Worm (Caenorhabditis elegans) whole organism, L3 larva: ENCODE measurements around the gene elpc-2.
A peak's percentile ranks its signal among the peaks of the same experiment; 100 is the strongest.

ENCODE experiments used
- R02D3.7 ChIP-seq: fragments of 150-350 bp; optimal IDR thresholded peaks from 2 replicates; lab custom pipeline; 2014; ENCODE audit warnings: missing biosample characterization, missing genetic modification characterization
- ZK546.5 ChIP-seq: sonication (generic microtip); optimal IDR thresholded peaks from 2 replicates; lab custom pipeline; 2017; ENCODE audit warnings: missing biosample characterization, missing genetic modification characterization
- aly-2 ChIP-seq: fragments of 150-350 bp; optimal IDR thresholded peaks from 2 replicates; lab custom pipeline; 2014; ENCODE audit warnings: missing biosample characterization, missing genetic modification characterization
- ama-1 ChIP-seq: fragments of 150-350 bp; optimal IDR thresholded peaks from 2 replicates; lab custom pipeline; 2018
- ceh-16 ChIP-seq: sonication (generic microtip); optimal IDR thresholded peaks from 2 replicates; lab custom pipeline; 2017; ENCODE audit warnings: missing biosample characterization, missing genetic modification characterization
- ceh-28 ChIP-seq: fragments of 150-350 bp; optimal IDR thresholded peaks from 2 replicates; lab custom pipeline; 2014; ENCODE audit warnings: missing biosample characterization, missing genetic modification reagents, missing genetic modification characterization
- ceh-9 ChIP-seq: sonication (generic microtip); optimal IDR thresholded peaks from 2 replicates; lab custom pipeline; 2018; ENCODE audit warnings: missing biosample characterization, missing genetic modification characterization
- daf-12 ChIP-seq: fragments of 150-350 bp; optimal IDR thresholded peaks from 2 replicates; lab custom pipeline; 2014; ENCODE audit warnings: missing biosample characterization, missing genetic modification reagents, missing genetic modification characterization
- egl-27 ChIP-seq: sonication (generic microtip); optimal IDR thresholded peaks from 4 replicates; lab custom pipeline; 2017; ENCODE audit warnings: missing biosample characterization, missing genetic modification reagents, missing genetic modification characterization
- egl-5 ChIP-seq: fragments of 150-350 bp; optimal IDR thresholded peaks from 2 replicates; lab custom pipeline; 2017; ENCODE audit warnings: missing biosample characterization, missing genetic modification reagents, missing genetic modification characterization, inconsistent platforms
- elt-2 ChIP-seq: sonication (generic microtip); optimal IDR thresholded peaks from 2 replicates; lab custom pipeline; 2016; ENCODE audit warnings: missing genetic modification reagents, mild to moderate bottlenecking, missing genetic modification characterization, missing compliant biosample characterization
- elt-3 ChIP-seq, 3 experiments: fragments of 150-350 bp in 1 of 3; sonication (generic microtip) in 2 of 3; optimal IDR thresholded peaks; 2 replicates in 2 of 3; 4 replicates in 1 of 3; lab custom pipeline; 2014 to 2017; ENCODE audit warnings: missing biosample characterization in 3 of 3, missing genetic modification characterization in 3 of 3
- fkh-10 ChIP-seq: sonication (generic microtip); optimal IDR thresholded peaks from 2 replicates; lab custom pipeline; 2017; ENCODE audit warnings: missing biosample characterization, missing genetic modification reagents, missing genetic modification characterization
- fkh-2 ChIP-seq: fragments of 150-350 bp; optimal IDR thresholded peaks from 2 replicates; lab custom pipeline; 2014; ENCODE audit warnings: missing biosample characterization, missing genetic modification reagents, missing genetic modification characterization
- hmg-11 ChIP-seq: sonication (generic microtip); optimal IDR thresholded peaks from 2 replicates; lab custom pipeline; 2016; ENCODE audit warnings: missing genetic modification characterization, missing compliant biosample characterization
- jun-1 ChIP-seq: fragments of 150-350 bp; optimal IDR thresholded peaks from 2 replicates; lab custom pipeline; 2014; ENCODE audit warnings: missing biosample characterization, missing genetic modification reagents, missing genetic modification characterization
- lin-15B ChIP-seq: fragments of 150-350 bp; optimal IDR thresholded peaks from 2 replicates; lab custom pipeline; 2014; ENCODE audit warnings: missing biosample characterization, missing genetic modification characterization
- lin-39 ChIP-seq: fragments of 150-350 bp; optimal IDR thresholded peaks from 2 replicates; lab custom pipeline; 2018; ENCODE audit warnings: missing biosample characterization, missing genetic modification reagents, missing genetic modification characterization
- mdl-1 ChIP-seq: fragments of 150-350 bp; optimal IDR thresholded peaks from 2 replicates; lab custom pipeline; 2014; ENCODE audit warnings: missing biosample characterization, missing genetic modification characterization
- nfya-1 ChIP-seq: sonication (generic microtip); optimal IDR thresholded peaks from 2 replicates; lab custom pipeline; 2017; ENCODE audit warnings: missing genetic modification characterization, mild to moderate bottlenecking, missing compliant biosample characterization, antibody characterized with exemption, moderate library complexity; ENCODE audit not compliant: insufficient read depth
- nhr-23 ChIP-seq: fragments of 150-350 bp; optimal IDR thresholded peaks from 2 replicates; lab custom pipeline; 2014; ENCODE audit warnings: missing biosample characterization, missing genetic modification reagents, missing genetic modification characterization
- nhr-237 ChIP-seq: fragments of 150-350 bp; optimal IDR thresholded peaks from 2 replicates; lab custom pipeline; 2014; ENCODE audit warnings: missing biosample characterization, missing genetic modification characterization
- nhr-25 ChIP-seq: sonication (generic microtip); optimal IDR thresholded peaks from 2 replicates; lab custom pipeline; 2017; ENCODE audit warnings: missing biosample characterization, missing genetic modification characterization
- nhr-28 ChIP-seq: fragments of 150-350 bp; optimal IDR thresholded peaks from 2 replicates; lab custom pipeline; 2014; ENCODE audit warnings: missing biosample characterization, missing genetic modification characterization
- nhr-43 ChIP-seq: sonication (generic microtip); optimal IDR thresholded peaks from 2 replicates; lab custom pipeline; 2016; ENCODE audit warnings: mild to moderate bottlenecking, missing genetic modification characterization, missing compliant biosample characterization; ENCODE audit not compliant: poor library complexity, severe bottlenecking
- nhr-67 ChIP-seq: fragments of 150-350 bp; optimal IDR thresholded peaks from 2 replicates; lab custom pipeline; 2014; ENCODE audit warnings: missing biosample characterization, missing genetic modification characterization
- nhr-76 ChIP-seq: fragments of 150-350 bp; sonication (generic microtip); optimal IDR thresholded peaks from 5 replicates; lab custom pipeline; 2014; ENCODE audit warnings: missing biosample characterization, missing genetic modification characterization
- nhr-77 ChIP-seq: fragments of 150-350 bp; optimal IDR thresholded peaks from 2 replicates; lab custom pipeline; 2014; ENCODE audit warnings: missing biosample characterization, missing genetic modification characterization
- pha-4 ChIP-seq: fragments of 150-350 bp; optimal IDR thresholded peaks from 2 replicates; lab custom pipeline; 2014; ENCODE audit warnings: missing biosample characterization, missing genetic modification reagents, missing genetic modification characterization
- pqm-1 ChIP-seq: fragments of 150-350 bp; optimal IDR thresholded peaks from 2 replicates; lab custom pipeline; 2017; ENCODE audit warnings: missing biosample characterization, missing genetic modification characterization, inconsistent platforms
- sea-2 ChIP-seq: fragments of 150-350 bp; sonication (generic microtip); optimal IDR thresholded peaks from 4 replicates; lab custom pipeline; 2014; ENCODE audit warnings: missing biosample characterization, missing genetic modification reagents, missing genetic modification characterization
- skn-1 ChIP-seq: fragments of 150-350 bp; optimal IDR thresholded peaks from 2 replicates; lab custom pipeline; 2014; ENCODE audit warnings: missing biosample characterization, missing genetic modification characterization
- snpc-4 ChIP-seq: fragments of 150-350 bp; optimal IDR thresholded peaks from 2 replicates; lab custom pipeline; 2014; ENCODE audit warnings: missing biosample characterization, missing genetic modification characterization
- tbx-2 ChIP-seq: sonication (generic microtip); optimal IDR thresholded peaks from 2 replicates; lab custom pipeline; 2016; ENCODE audit warnings: mild to moderate bottlenecking, missing genetic modification characterization, missing compliant biosample characterization
- unc-62 ChIP-seq: fragments of 150-350 bp; sonication (generic microtip); optimal IDR thresholded peaks from 4 replicates; lab custom pipeline; 2014; ENCODE audit warnings: missing biosample characterization, missing genetic modification reagents, missing genetic modification characterization
- zag-1 ChIP-seq: fragments of 150-350 bp; optimal IDR thresholded peaks from 2 replicates; lab custom pipeline; 2014; ENCODE audit warnings: missing biosample characterization, missing genetic modification characterization
- ztf-4 ChIP-seq: fragments of 150-350 bp; optimal IDR thresholded peaks from 2 replicates; lab custom pipeline; 2014; ENCODE audit warnings: missing biosample characterization, missing genetic modification characterization

elpc-2 gene

DNA sequence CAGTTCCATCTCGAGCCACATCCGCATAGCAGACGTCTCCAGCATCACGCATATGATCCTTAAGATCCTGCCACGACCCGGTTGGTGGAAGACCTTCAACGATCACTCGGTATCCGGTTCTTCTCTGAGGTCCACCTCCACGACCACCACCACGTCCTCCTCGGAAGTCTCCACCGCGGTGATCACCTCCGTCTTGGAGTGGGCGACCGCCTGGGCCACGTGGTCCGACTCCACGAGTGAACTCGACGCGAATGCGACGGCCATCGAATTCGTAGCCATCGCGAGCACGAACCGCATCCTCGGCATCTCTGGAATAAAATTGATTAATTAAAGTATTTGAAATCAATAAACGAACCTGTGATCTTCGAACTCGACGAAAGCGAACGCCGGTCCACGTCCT, 13.9 kb downstream of the elpc-2 start:
- TF ChIP-seq jun-1 (tag; lab: Kevin White, UChicago): no peak
- no peak for TF ChIP-seq R02D3.7 (tag; lab: Kevin White, UChicago)
- no peak for TF ChIP-seq fkh-10

ce11 chrIII:12687872-12688375, 14.4 kb downstream of the elpc-2 start, which contains the start of the genes rsp-3 and spin-4:
TSS of gene rsp-3 (minus strand) at chrIII:12687922.
TSS of gene spin-4 (plus strand) at chrIII:12688318.
- TF ChIP-seq ztf-4 (no peak), nhr-25 (peak; percentile 74), jun-1 (tag; lab: Kevin White, UChicago) (no peak), hmg-11 (peak; percentile 72), ceh-28 (tag; lab: Kevin White, UChicago) (no peak), nfya-1 (tag; lab: Kevin White, UChicago) (peak; percentile 96), fkh-2 (tag; lab: Kevin White, UChicago) (no peak), lin-39 (peak; percentile 79), sea-2 (GFP tag; lab: Kevin White, UChicago) (no peak), aly-2 (tag; lab: Kevin White, UChicago) (no peak), nhr-28 (tag; lab: Kevin White, UChicago) (no peak), ceh-9 (no peak), elt-3 (tag; optimal IDR thresholded peaks at IDR 0.05; lab: Kevin White, UChicago) (no peak), ZK546.5 (tag; lab: Kevin White, UChicago) (no peak), snpc-4 (tag; lab: Kevin White, UChicago) (peak; percentile 54), egl-27 (tag; lab: Kevin White, UChicago) (no peak), ama-1 (lab: Kevin White, UChicago) (no peak), elt-2 (tag; lab: Kevin White, UChicago) (peak; percentile 24), pha-4 (tag; lab: Kevin White, UChicago) (peak; percentile 94), pqm-1 (no peak), mdl-1 (no peak), egl-5 (tag; lab: Kevin White, UChicago) (peak; percentile 82), nhr-76 (no peak), skn-1 (tag; lab: Kevin White, UChicago) (peak; percentile 64), ceh-16 (no peak), daf-12 (tag; lab: Kevin White, UChicago) (no peak), fkh-10 (no peak), R02D3.7 (tag; lab: Kevin White, UChicago) (peak; percentile 25), lin-15B (tag; lab: Kevin White, UChicago) (peak; percentile 97), nhr-23 (peak; percentile 75)
- TF ChIP-seq, all 47 proteins: peak for 12

DNA sequence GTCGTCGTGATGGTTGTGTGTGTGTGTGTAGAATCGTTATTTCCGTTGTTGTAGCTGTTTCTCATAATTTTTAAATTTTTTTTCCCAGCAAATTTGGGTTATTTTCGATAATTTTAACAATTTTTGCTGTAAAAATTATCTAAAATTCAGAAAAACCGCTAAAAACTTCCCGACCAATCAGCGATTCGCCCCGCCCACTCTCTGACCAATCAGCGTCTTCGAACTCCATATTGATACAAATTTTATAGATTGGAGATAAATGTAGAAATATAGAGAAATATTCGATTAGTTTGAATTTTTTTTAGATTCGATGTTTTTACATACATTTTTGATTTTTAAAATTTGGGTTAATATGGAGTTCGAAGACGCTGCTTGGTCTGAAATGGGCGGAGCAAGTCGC, 24.1 kb downstream of the elpc-2 start:
- TF ChIP-seq tbx-2 (tag; lab: Kevin White, UChicago) (no peak), nfya-1 (tag; lab: Kevin White, UChicago) (peak; percentile 59), ceh-9 (no peak)
- TF ChIP-seq, all 47 proteins: peak for 1

ce11 chrIII:12699194-12699593, 25.7 kb downstream of the elpc-2 start, which contains the start of gene sas-1:
TSS of gene sas-1 (plus strand) at chrIII:12699494.
- TF ChIP-seq nhr-25 (no peak), ceh-16 (no peak), egl-27 (tag; lab: Kevin White, UChicago) (no peak), sea-2 (GFP tag; lab: Kevin White, UChicago) (no peak), lin-15B (tag; lab: Kevin White, UChicago) (no peak), nhr-43 (tag; lab: Kevin White, UChicago) (no peak), aly-2 (tag; lab: Kevin White, UChicago) (no peak), zag-1 (tag; lab: Kevin White, UChicago) (no peak), daf-12 (tag; lab: Kevin White, UChicago) (no peak), tbx-2 (tag; lab: Kevin White, UChicago) (no peak), unc-62 (GFP tag; lab: Kevin White, UChicago) (no peak), nfya-1 (tag; lab: Kevin White, UChicago) (no peak), nhr-28 (tag; lab: Kevin White, UChicago) (no peak), hmg-11 (no peak), nhr-77 (no peak), jun-1 (tag; lab: Kevin White, UChicago) (no peak), nhr-237 (tag; lab: Kevin White, UChicago) (no peak), nhr-76 (no peak), nhr-67 (tag; lab: Kevin White, UChicago) (no peak), egl-5 (tag; lab: Kevin White, UChicago) (no peak)
- TF ChIP-seq, all 47 proteins: peak for 0
